Fruit fly (Drosophila melanogaster) whole organism, embryonic: ENCODE data around the gene alphaSnap.

Experiments
- CG9817 ChIP-seq: fragments of 200-800 bp; sonication (Bioruptor generic); optimal IDR thresholded peaks from 2 replicates; lab custom pipeline; 2018; ENCODE audit warnings: missing biosample characterization, mild to moderate bottlenecking, missing genetic modification characterization, moderate library complexity
- Side ChIP-seq: fragments of 200-800 bp; sonication (Bioruptor generic); optimal IDR thresholded peaks from 2 replicates; lab custom pipeline; 2016; ENCODE audit warnings: missing biosample characterization, missing genetic modification characterization
- Sox102F ChIP-seq: fragments of 200-800 bp; sonication (Bioruptor generic); optimal IDR thresholded peaks from 2 replicates; lab custom pipeline; 2018; ENCODE audit warnings: missing biosample characterization, mild to moderate bottlenecking, missing genetic modification characterization, moderate library complexity
- gt ChIP-seq: fragments of 200-800 bp; sonication (Bioruptor generic); IDR thresholded peaks from 2 replicates; pipeline ENCODE4 v1.3.6; 2022; ENCODE audit warnings: missing biosample characterization, missing genetic modification characterization
- hth ChIP-seq: fragments of >200 bp; optimal IDR thresholded peaks from 2 replicates; lab custom pipeline; 2017; ENCODE audit warnings: inconsistent platforms
- sd ChIP-seq: fragments of 200-800 bp; sonication (Bioruptor generic); optimal IDR thresholded peaks from 3 replicates; lab custom pipeline; 2018; ENCODE audit warnings: missing biosample characterization, mild to moderate bottlenecking, missing genetic modification characterization, moderate library complexity

dm6 chr3L:20349333-20349924 is 36.0 kb downstream of the alphaSnap start:
- TF ChIP-seq CG9817, result no peak
- no peak for TF ChIP-seq Side (GFP tag; lab: Kevin White, UChicago)
- no peak for TF ChIP-seq Sox102F
- no peak for TF ChIP-seq gt
- TF ChIP-seq hth (lab: Kevin White, UChicago), result no peak
- TF ChIP-seq sd (tag; lab: Kevin White, UChicago), result no peak
